Worm (Caenorhabditis elegans) whole organism, mixed stage, embryonic: ENCODE results near the gene B0457.2.

Experiments used
- bed-3 ChIP-seq: fragments of 200-800 bp; sonication (Bioruptor generic); optimal IDR thresholded peaks from 3 replicates; lab custom pipeline; 2018; ENCODE audit warnings: mild to moderate bottlenecking, missing genetic modification characterization, moderate library complexity, missing compliant biosample characterization
- elt-1 ChIP-seq: sonication (generic microtip); optimal IDR thresholded peaks from 2 replicates; lab custom pipeline; 2017; ENCODE audit warnings: missing genetic modification characterization, mild to moderate bottlenecking, missing compliant biosample characterization, antibody characterized with exemption, moderate library complexity, borderline replicate concordance; ENCODE audit not compliant: insufficient read depth
- elt-3 ChIP-seq: fragments of 150-350 bp; optimal IDR thresholded peaks from 2 replicates; lab custom pipeline; 2014; ENCODE audit warnings: missing biosample characterization, missing genetic modification characterization
- flh-1 ChIP-seq: fragments of 200-800 bp; sonication (Bioruptor generic); optimal IDR thresholded peaks from 2 replicates; lab custom pipeline; 2018; ENCODE audit warnings: mild to moderate bottlenecking, missing genetic modification characterization, moderate library complexity, missing compliant biosample characterization
- ham-2 ChIP-seq: fragments of 200-800 bp; sonication (Bioruptor generic); optimal IDR thresholded peaks from 2 replicates; lab custom pipeline; 2018; ENCODE audit warnings: mild to moderate bottlenecking, missing genetic modification characterization, missing compliant biosample characterization
- hlh-1 ChIP-seq: fragments of 150-350 bp; optimal IDR thresholded peaks from 2 replicates; lab custom pipeline; 2014; ENCODE audit warnings: missing biosample characterization, missing genetic modification reagents, missing genetic modification characterization
- lin-32 ChIP-seq: fragments of 200-800 bp; sonication (Bioruptor generic); optimal IDR thresholded peaks from 2 replicates; lab custom pipeline; 2018; ENCODE audit warnings: mild to moderate bottlenecking, missing genetic modification characterization, missing compliant biosample characterization
- nhr-237 ChIP-seq: fragments of 150-350 bp; optimal IDR thresholded peaks from 2 replicates; lab custom pipeline; 2014; ENCODE audit warnings: missing biosample characterization, missing genetic modification characterization
- unc-39 ChIP-seq: fragments of 150-350 bp; optimal IDR thresholded peaks from 2 replicates; lab custom pipeline; 2014; ENCODE audit warnings: missing biosample characterization, missing genetic modification characterization
- unc-62 ChIP-seq: fragments of 150-350 bp; optimal IDR thresholded peaks from 2 replicates; lab custom pipeline; 2014; ENCODE audit warnings: missing biosample characterization, missing genetic modification reagents, missing genetic modification characterization

DNA sequence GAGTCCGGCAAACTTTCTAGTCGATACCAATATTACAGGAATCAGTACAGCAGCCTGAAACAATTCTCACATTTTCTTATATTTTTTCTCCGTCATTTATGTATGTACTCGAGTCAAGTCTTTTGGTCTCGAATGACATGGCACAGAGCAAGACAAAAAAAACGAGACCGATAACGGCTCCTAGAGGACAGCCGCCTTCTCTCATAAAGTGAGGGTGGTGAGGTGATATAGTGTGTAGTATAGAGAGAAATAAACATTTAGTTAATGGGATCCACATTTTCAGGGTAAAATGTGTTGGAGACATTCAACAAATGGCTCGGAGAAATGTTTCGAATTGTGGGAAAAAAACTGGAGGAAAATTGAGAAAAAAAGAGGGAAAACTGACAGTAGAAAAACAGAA, 35.9 kb upstream of the B0457.2 start:
- TF ChIP-seq elt-1 (tag; lab: Kevin White, UChicago) (no peak), flh-1 (GFP tag; lab: Kevin White, UChicago) (no peak), unc-62 (GFP tag; lab: Kevin White, UChicago) (no peak), lin-32 (GFP tag; lab: Kevin White, UChicago) (no peak), unc-39 (tag; lab: Kevin White, UChicago) (no peak), ham-2 (GFP tag; lab: Kevin White, UChicago) (no peak), hlh-1 (tag; lab: Kevin White, UChicago) (peak; percentile 53), nhr-237 (tag; lab: Kevin White, UChicago) (no peak), bed-3 (no peak), elt-3 (tag; lab: Kevin White, UChicago) (no peak)
